Worm (Caenorhabditis elegans) whole organism, young adult: ENCODE data around the gene F53B7.4.

ENCODE experiments used
- F10E7.11 ChIP-seq: sonication (generic microtip); optimal IDR thresholded peaks from 2 replicates; lab custom pipeline; 2017; ENCODE audit warnings: mild to moderate bottlenecking, missing genetic modification characterization, moderate library complexity, missing compliant biosample characterization
- dpl-1 ChIP-seq: fragments of 150-350 bp; optimal IDR thresholded peaks from 2 replicates; lab custom pipeline; 2014; ENCODE audit warnings: missing biosample characterization, missing genetic modification reagents, missing genetic modification characterization
- egrh-3 ChIP-seq: fragments of 200-800 bp; sonication (Bioruptor generic); IDR thresholded peaks from 2 replicates; pipeline ENCODE4 v1.3.6; 2022; ENCODE audit warnings: missing genetic modification reagents, missing genetic modification characterization, missing compliant biosample characterization
- madf-8 ChIP-seq: fragments of 200-800 bp; sonication (Bioruptor generic); conservative IDR thresholded peaks from 2 replicates; pipeline ENCODE4 v1.3.6; 2022; ENCODE audit warnings: missing genetic modification reagents, missing genetic modification characterization, missing compliant biosample characterization
- nfya-2 ChIP-seq: fragments of 200-800 bp; sonication (Bioruptor generic); IDR thresholded peaks from 2 replicates; pipeline ENCODE4 v1.3.6; 2022; ENCODE audit warnings: missing genetic modification reagents, missing genetic modification characterization, missing compliant biosample characterization
- sptf-2 ChIP-seq: fragments of 200-800 bp; sonication (Bioruptor generic); optimal IDR thresholded peaks from 2 replicates; lab custom pipeline; 2018; ENCODE audit warnings: mild to moderate bottlenecking, missing genetic modification characterization, missing compliant biosample characterization

DNA sequence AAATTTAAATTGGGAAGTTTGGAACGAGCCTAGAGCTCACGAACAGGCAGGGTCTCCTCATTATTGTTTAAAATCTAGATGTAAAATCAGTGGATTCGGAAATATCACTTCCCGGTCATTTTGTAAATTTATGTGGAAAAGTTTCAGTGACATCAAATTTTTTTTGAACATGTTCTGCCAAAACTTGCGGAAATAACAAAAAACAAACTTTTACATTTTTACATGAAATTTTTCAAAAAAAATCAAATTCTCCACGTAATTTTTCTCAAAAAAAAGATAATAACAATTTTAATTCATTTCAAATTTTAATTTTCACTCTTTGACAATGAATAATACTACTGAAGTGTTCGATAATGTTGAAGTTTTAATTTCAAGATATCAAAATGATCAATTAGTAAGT, 39.2 kb upstream of the F53B7.4 start, which contains the start of gene C45B11.5:
- TF ChIP-seq dpl-1 (GFP tag; lab: Kevin White, UChicago) (no peak), nfya-2 (GFP tag; lab: Robert Waterston, UW) (no peak), madf-8 (no peak), F10E7.11 (tag; lab: Kevin White, UChicago) (no peak), sptf-2 (GFP tag; lab: Kevin White, UChicago) (no peak), egrh-3 (GFP tag; lab: Robert Waterston, UW) (no peak)
